Worm (Caenorhabditis elegans) whole organism, young adult: ENCODE data around the gene srz-62.

Source experiments
- Y95B8A.8 ChIP-seq: fragments of 200-800 bp; sonication (Bioruptor generic); IDR thresholded peaks from 2 replicates; pipeline ENCODE4 v1.3.6; 2022; ENCODE audit warnings: missing genetic modification reagents, missing genetic modification characterization, missing compliant biosample characterization
- ama-1 ChIP-seq, 3 experiments: fragments of 150-350 bp in 1 of 3; sonication (generic microtip) in 2 of 3; optimal IDR thresholded peaks; 2 replicates each; lab custom pipeline; 2014 to 2018; ENCODE audit warnings: missing biosample characterization in 2 of 3, missing genetic modification characterization in 2 of 3, missing genetic modification reagents in 2 of 3
- bed-1 ChIP-seq: fragments of 200-800 bp; sonication (Bioruptor generic); IDR thresholded peaks from 2 replicates; pipeline ENCODE4 v1.3.6; 2022; ENCODE audit warnings: missing genetic modification reagents, missing genetic modification characterization, missing compliant biosample characterization
- chd-7 ChIP-seq: sonication (generic microtip); optimal IDR thresholded peaks from 2 replicates; lab custom pipeline; 2016; ENCODE audit warnings: mild to moderate bottlenecking, missing genetic modification characterization, moderate library complexity, missing compliant biosample characterization
- efl-1 ChIP-seq: fragments of 150-350 bp; optimal IDR thresholded peaks from 2 replicates; lab custom pipeline; 2014; ENCODE audit warnings: missing biosample characterization, missing genetic modification reagents, missing genetic modification characterization
- hsf-1 ChIP-seq: fragments of 200-800 bp; sonication (Bioruptor generic); IDR thresholded peaks from 2 replicates; pipeline ENCODE4 v1.3.6; 2022; ENCODE audit warnings: missing genetic modification reagents, missing genetic modification characterization, missing compliant biosample characterization
- pha-4 ChIP-seq: fragments of 150-350 bp; sonication (generic microtip); optimal IDR thresholded peaks from 2 replicates; lab custom pipeline; 2014; ENCODE audit warnings: missing biosample characterization, missing genetic modification reagents, missing genetic modification characterization
- snpc-4 ChIP-seq, 5 experiments: fragments of 150-350 bp in 1 of 5; sonication (generic microtip) in 4 of 5; optimal IDR thresholded peaks; 2 replicates each; lab custom pipeline; 2014 to 2018; ENCODE audit warnings: missing genetic modification characterization in 5 of 5, missing biosample characterization in 3 of 5, antibody characterized with exemption in 2 of 5, mild to moderate bottlenecking in 2 of 5, missing compliant biosample characterization in 2 of 5, missing genotype in 2 of 5, moderate library complexity in 2 of 5, missing genetic modification reagents in 1 of 5
- ztf-28 ChIP-seq: fragments of 200-800 bp; sonication (Bioruptor generic); IDR thresholded peaks from 2 replicates; pipeline ENCODE4 v1.3.6; 2022; ENCODE audit warnings: missing genetic modification reagents, missing genetic modification characterization, missing compliant biosample characterization

DNA sequence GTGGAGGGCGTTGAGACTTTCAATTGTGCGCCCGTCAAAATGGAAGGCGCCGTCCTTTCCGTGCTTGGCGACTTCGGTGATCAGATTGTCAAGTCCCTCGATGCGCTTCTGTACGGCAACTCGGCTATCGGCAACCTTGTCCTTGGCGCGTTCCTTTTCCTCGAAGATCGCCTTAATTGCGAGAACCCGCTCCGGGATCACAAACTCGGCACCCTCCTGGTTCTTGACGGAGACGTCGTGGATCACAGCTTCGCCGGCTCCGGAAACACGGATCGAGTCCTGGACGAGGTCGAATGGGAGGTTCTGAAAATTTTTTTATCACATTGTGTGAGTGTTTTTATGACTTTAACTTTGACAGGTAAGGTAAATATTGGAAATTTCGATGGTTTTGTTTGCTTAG lies 27.1 kb upstream of the srz-62 start:
- TF ChIP-seq Y95B8A.8 (GFP tag; lab: Robert Waterston, UW) (no peak), ama-1 (optimal IDR thresholded peaks at IDR 0.05; lab: Kevin White, UChicago) (no peak), ama-1 (GFP tag; optimal IDR thresholded peaks at IDR 0.05; lab: Kevin White, UChicago) (no peak), hsf-1 (GFP tag; lab: Robert Waterston, UW) (no peak), snpc-4 (GFP tag; optimal IDR thresholded peaks at IDR 0.05; lab: Kevin White, UChicago) (no peak), snpc-4 (tag; optimal IDR thresholded peaks at IDR 0.05; lab: Kevin White, UChicago) (no peak), chd-7 (tag; lab: Kevin White, UChicago) (no peak), efl-1 (GFP tag; lab: Kevin White, UChicago) (no peak), pha-4 (tag; lab: Kevin White, UChicago) (no peak), bed-1 (no peak), ztf-28 (no peak)
